Worm (Caenorhabditis elegans) whole organism, L1 larva: ENCODE data around the gene lgc-57.

ENCODE experiments used
- C16A3.4 ChIP-seq: fragments of 150-350 bp; optimal IDR thresholded peaks from 2 replicates; lab custom pipeline; 2014; ENCODE audit warnings: missing biosample characterization, missing genetic modification characterization
- Y116A8C.19 ChIP-seq: sonication (generic microtip); optimal IDR thresholded peaks from 2 replicates; lab custom pipeline; 2016; ENCODE audit warnings: missing compliant biosample characterization, missing genetic modification characterization, borderline replicate concordance
- ceh-63 ChIP-seq: fragments of 200-800 bp; sonication (Bioruptor generic); optimal IDR thresholded peaks from 2 replicates; lab custom pipeline; 2018; ENCODE audit warnings: mild to moderate bottlenecking, missing genetic modification characterization, missing compliant biosample characterization
- ceh-8 ChIP-seq: fragments of 200-800 bp; sonication (Bioruptor generic); optimal IDR thresholded peaks from 2 replicates; lab custom pipeline; 2018; ENCODE audit warnings: mild to moderate bottlenecking, missing genetic modification characterization, moderate library complexity, missing compliant biosample characterization
- ceh-82 ChIP-seq, 3 experiments: fragments of 150-350 bp in 1 of 3; sonication (generic microtip) in 2 of 3; optimal IDR thresholded peaks; 2 replicates each; lab custom pipeline; 2014 to 2017; ENCODE audit warnings: missing biosample characterization in 3 of 3, missing genetic modification characterization in 3 of 3
- ceh-90 ChIP-seq: sonication (generic microtip); optimal IDR thresholded peaks from 2 replicates; lab custom pipeline; 2016; ENCODE audit warnings: missing genetic modification characterization, missing compliant biosample characterization
- dpl-1 ChIP-seq, 3 experiments: fragments of 150-350 bp in 2 of 3; sonication (generic microtip) in 1 of 3; optimal IDR thresholded peaks; 2 replicates each; lab custom pipeline; 2014 to 2017; ENCODE audit warnings: missing biosample characterization in 3 of 3, missing genetic modification characterization in 3 of 3, missing genetic modification reagents in 3 of 3
- dsc-1 ChIP-seq: sonication (generic microtip); optimal IDR thresholded peaks from 2 replicates; lab custom pipeline; 2016; ENCODE audit warnings: mild to moderate bottlenecking, missing genetic modification characterization, missing compliant biosample characterization
- efl-1 ChIP-seq, 4 experiments: fragments of 150-350 bp; optimal IDR thresholded peaks in 3 of 4; peaks in 1 of 4; 1 replicate in 1 of 4; 2 replicates in 3 of 4; lab custom pipeline; 2014; ENCODE audit warnings: missing biosample characterization in 2 of 4, missing genetic modification characterization in 2 of 4, missing genetic modification reagents in 2 of 4
- elt-2 ChIP-seq: sonication (generic microtip); optimal IDR thresholded peaks from 2 replicates; lab custom pipeline; 2016; ENCODE audit warnings: missing genetic modification characterization, mild to moderate bottlenecking, inconsistent platforms, missing compliant biosample characterization, missing genetic modification reagents
- elt-3 ChIP-seq, 6 experiments: fragments of 150-350 bp in 1 of 6; sonication (generic microtip); optimal IDR thresholded peaks; 2 replicates each; lab custom pipeline; 2017 to 2018; ENCODE audit warnings: missing biosample characterization in 6 of 6, missing genetic modification characterization in 6 of 6, inconsistent platforms in 1 of 6
- ets-5 ChIP-seq: fragments of 200-800 bp; sonication (Bioruptor generic); IDR thresholded peaks from 2 replicates; pipeline ENCODE4 v1.3.6; 2022; ENCODE audit warnings: missing genetic modification characterization, missing compliant biosample characterization
- fkh-8 ChIP-seq: sonication (generic microtip); optimal IDR thresholded peaks from 2 replicates; lab custom pipeline; 2016; ENCODE audit warnings: mild to moderate bottlenecking, missing genetic modification characterization, missing compliant biosample characterization
- fos-1 ChIP-seq: fragments of 150-350 bp; optimal IDR thresholded peaks from 2 replicates; lab custom pipeline; 2014; ENCODE audit warnings: missing biosample characterization, missing genetic modification characterization
- grh-1 ChIP-seq: fragments of 200-800 bp; sonication (Bioruptor generic); IDR thresholded peaks from 2 replicates; pipeline ENCODE4 v1.3.6; 2022; ENCODE audit warnings: missing genetic modification reagents, missing genetic modification characterization, missing compliant biosample characterization
- hlh-17 ChIP-seq: fragments of 200-800 bp; sonication (Bioruptor generic); optimal IDR thresholded peaks from 2 replicates; lab custom pipeline; 2018; ENCODE audit warnings: missing genetic modification characterization, mild to moderate bottlenecking, missing compliant biosample characterization, moderate library complexity, borderline replicate concordance
- irx-1 ChIP-seq: sonication (generic microtip); optimal IDR thresholded peaks from 2 replicates; lab custom pipeline; 2016; ENCODE audit warnings: missing genetic modification characterization, missing compliant biosample characterization
- isw-1 ChIP-seq: fragments of 200-800 bp; sonication (Bioruptor generic); IDR thresholded peaks from 2 replicates; pipeline ENCODE4 v1.3.6; 2022; ENCODE audit warnings: missing genetic modification characterization, missing compliant biosample characterization
- lin-14 ChIP-seq: fragments of 200-800 bp; sonication (Bioruptor generic); optimal IDR thresholded peaks from 2 replicates; lab custom pipeline; 2018; ENCODE audit warnings: mild to moderate bottlenecking, missing genetic modification characterization, moderate library complexity, missing compliant biosample characterization
- lin-35 ChIP-seq, 2 experiments: fragments of 150-350 bp; optimal IDR thresholded peaks; 2 replicates each; lab custom pipeline; 2014; ENCODE audit warnings: missing biosample characterization in 2 of 2, missing genetic modification characterization in 2 of 2, missing genetic modification reagents in 2 of 2
- lin-39 ChIP-seq: fragments of 150-350 bp; optimal IDR thresholded peaks from 2 replicates; lab custom pipeline; 2014; ENCODE audit warnings: missing biosample characterization, missing genetic modification reagents, missing genetic modification characterization
- lsy-2 ChIP-seq, 2 experiments: fragments of 150-350 bp; optimal IDR thresholded peaks; 2 replicates each; lab custom pipeline; 2014; ENCODE audit warnings: missing biosample characterization in 2 of 2, missing genetic modification characterization in 2 of 2
- mef-2 ChIP-seq: fragments of 150-350 bp; optimal IDR thresholded peaks from 2 replicates; lab custom pipeline; 2014; ENCODE audit warnings: missing biosample characterization, missing genetic modification characterization
- nhr-19 ChIP-seq: fragments of 200-800 bp; sonication (Bioruptor generic); conservative IDR thresholded peaks from 2 replicates; pipeline ENCODE4 v1.3.6; 2022; ENCODE audit warnings: missing genetic modification characterization, missing compliant biosample characterization
- nhr-237 ChIP-seq: fragments of 150-350 bp; optimal IDR thresholded peaks from 2 replicates; lab custom pipeline; 2014; ENCODE audit warnings: missing biosample characterization, missing genetic modification characterization
- nhr-47 ChIP-seq: sonication (generic microtip); optimal IDR thresholded peaks from 2 replicates; lab custom pipeline; 2016; ENCODE audit warnings: mild to moderate bottlenecking, missing genetic modification characterization, moderate library complexity, missing compliant biosample characterization
- nhr-71 ChIP-seq: sonication (generic microtip); optimal IDR thresholded peaks from 2 replicates; lab custom pipeline; 2016; ENCODE audit warnings: mild to moderate bottlenecking, missing genetic modification characterization, moderate library complexity, missing compliant biosample characterization
- nhr-77 ChIP-seq: fragments of 150-350 bp; optimal IDR thresholded peaks from 2 replicates; lab custom pipeline; 2014; ENCODE audit warnings: missing biosample characterization, missing genetic modification characterization
- nhr-85 ChIP-seq: sonication (generic microtip); peaks from one replicate; lab custom pipeline; 2016; ENCODE audit warnings: missing genetic modification characterization, inconsistent platforms, missing compliant biosample characterization
- nhr-90 ChIP-seq: sonication (generic microtip); optimal IDR thresholded peaks from 2 replicates; lab custom pipeline; 2016; ENCODE audit warnings: mild to moderate bottlenecking, missing genetic modification characterization, missing compliant biosample characterization; ENCODE audit not compliant: poor library complexity
- pag-3 ChIP-seq: sonication (generic microtip); optimal IDR thresholded peaks from 2 replicates; lab custom pipeline; 2017; ENCODE audit warnings: missing genetic modification characterization, mild to moderate bottlenecking, missing compliant biosample characterization, antibody characterized with exemption, borderline replicate concordance; ENCODE audit not compliant: insufficient read depth
- pax-3 ChIP-seq: fragments of 200-800 bp; sonication (Bioruptor generic); optimal IDR thresholded peaks from 2 replicates; lab custom pipeline; 2018; ENCODE audit warnings: mild to moderate bottlenecking, missing genetic modification characterization, moderate library complexity, missing compliant biosample characterization
- rnt-1 ChIP-seq: sonication (generic microtip); optimal IDR thresholded peaks from 2 replicates; lab custom pipeline; 2016; ENCODE audit warnings: mild to moderate bottlenecking, missing genetic modification characterization, moderate library complexity, missing compliant biosample characterization
- skn-1 ChIP-seq: fragments of 150-350 bp; optimal IDR thresholded peaks from 2 replicates; lab custom pipeline; 2014; ENCODE audit warnings: missing biosample characterization, missing genetic modification characterization
- swsn-7 ChIP-seq: sonication (generic microtip); optimal IDR thresholded peaks from 2 replicates; lab custom pipeline; 2016; ENCODE audit warnings: missing genetic modification characterization, missing compliant biosample characterization
- tbx-2 ChIP-seq: sonication (generic microtip); optimal IDR thresholded peaks from 2 replicates; lab custom pipeline; 2016; ENCODE audit warnings: missing genetic modification characterization, missing compliant biosample characterization
- unc-130 ChIP-seq: fragments of 150-350 bp; optimal IDR thresholded peaks from 2 replicates; lab custom pipeline; 2017; ENCODE audit warnings: missing biosample characterization, missing genetic modification characterization, inconsistent platforms
- unc-30 ChIP-seq: sonication (generic microtip); optimal IDR thresholded peaks from 2 replicates; lab custom pipeline; 2017; ENCODE audit warnings: missing biosample characterization, missing genetic modification characterization
- unc-62 ChIP-seq: fragments of 150-350 bp; optimal IDR thresholded peaks from 2 replicates; lab custom pipeline; 2014; ENCODE audit warnings: missing biosample characterization, missing genetic modification reagents, missing genetic modification characterization
- unc-98 ChIP-seq: fragments of 200-800 bp; sonication (Bioruptor generic); IDR thresholded peaks from 2 replicates; pipeline ENCODE4 v1.3.6; 2022; ENCODE audit warnings: missing genetic modification characterization, missing compliant biosample characterization
- xbp-1 ChIP-seq: sonication (generic microtip); optimal IDR thresholded peaks from 2 replicates; lab custom pipeline; 2016; ENCODE audit warnings: missing genetic modification characterization, missing compliant biosample characterization
- zag-1 ChIP-seq: fragments of 150-350 bp; optimal IDR thresholded peaks from 2 replicates; lab custom pipeline; 2014; ENCODE audit warnings: missing biosample characterization, missing genetic modification characterization
- ztf-4 ChIP-seq: fragments of 150-350 bp; optimal IDR thresholded peaks from 2 replicates; lab custom pipeline; 2014; ENCODE audit warnings: missing biosample characterization, missing genetic modification characterization

Gene lgc-57

DNA sequence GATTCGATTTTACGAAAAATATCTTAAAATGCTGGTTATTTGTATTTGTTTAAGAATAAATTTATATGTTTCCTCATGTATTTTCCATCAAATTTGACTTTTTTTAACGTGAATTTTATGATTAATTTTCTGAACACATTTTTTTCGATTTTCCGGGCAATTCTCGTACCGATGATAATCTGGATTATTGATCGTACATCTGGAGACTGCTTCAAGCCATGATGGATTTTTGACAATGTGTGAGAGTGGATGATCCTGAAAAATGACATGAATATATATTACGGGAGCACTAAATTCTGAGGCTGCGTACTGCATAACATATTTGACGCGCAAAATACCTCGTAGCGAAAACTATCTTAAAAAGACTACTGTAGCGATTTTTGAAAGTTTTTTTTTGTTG lies 40.4 kb upstream of the lgc-57 start:
- no peak for TF ChIP-seq swsn-7
- TF ChIP-seq dpl-1 (GFP tag; optimal IDR thresholded peaks at IDR 0.05; lab: Kevin White, UChicago) = no peak
- no peak for TF ChIP-seq hlh-17 (GFP tag; lab: Kevin White, UChicago)

DNA sequence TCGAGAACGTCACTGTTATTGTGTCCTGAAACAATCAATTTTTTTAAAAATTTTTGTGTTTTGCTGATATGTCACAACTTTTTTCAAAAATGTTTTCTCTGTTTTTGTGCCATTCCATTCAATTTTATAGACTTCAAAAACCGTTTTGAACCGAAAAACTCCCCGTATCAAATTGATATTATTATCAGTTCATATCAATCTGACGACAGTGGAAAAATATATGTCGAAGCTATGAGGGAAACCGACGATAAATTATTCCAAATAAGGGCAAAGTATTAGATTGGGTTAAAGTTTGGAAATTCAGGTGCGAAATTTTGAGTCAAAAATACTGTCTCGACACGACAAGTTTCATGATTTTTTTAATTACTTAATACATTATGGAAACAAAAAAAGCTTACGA lies 38.4 kb upstream of the lgc-57 start:
- peak; percentile 29 for TF ChIP-seq elt-2 (tag; lab: Kevin White, UChicago)
- TF ChIP-seq pax-3 (tag; lab: Kevin White, UChicago) = no peak

DNA sequence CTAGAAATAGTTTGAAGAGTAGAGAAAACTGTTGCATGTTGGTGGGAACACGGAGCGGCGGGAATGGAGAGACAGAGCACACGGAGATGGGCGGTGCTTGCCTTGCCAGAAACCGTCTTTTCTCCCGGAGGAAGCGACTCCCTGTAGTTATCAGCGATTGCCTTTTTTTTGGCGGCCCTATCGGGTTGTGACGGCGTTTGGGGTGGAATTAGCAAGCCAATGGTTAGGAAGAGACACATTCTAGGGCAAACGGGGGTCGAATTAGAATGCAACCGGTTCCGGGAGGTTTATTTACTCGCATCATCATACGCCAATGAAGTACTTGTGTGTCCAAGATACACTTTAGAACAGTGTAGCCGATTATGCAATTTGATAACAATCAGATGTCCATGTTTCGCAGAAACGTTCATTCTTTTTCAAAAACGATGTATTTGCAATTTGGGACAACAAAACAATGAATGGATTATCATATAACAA lies 37.1 kb upstream of the lgc-57 start, which contains the start of gene lact-3:
Gene lact-3, minus strand, starts transcription at position 51 of the 477 bp plus-strand sequence.
- TF ChIP-seq irx-1 (no peak), unc-98 (GFP tag; lab: Robert Waterston, UW) (no peak), nhr-47 (no peak), nhr-85 (tag; lab: Kevin White, UChicago) (no peak), rnt-1 (tag; lab: Kevin White, UChicago) (no peak), xbp-1 (tag; lab: Kevin White, UChicago) (no peak), nhr-19 (0 out of 2 replicates have a peak, but pooled peaks have one; percentile 7), efl-1 (optimal IDR thresholded peaks at IDR 0.05; lab: Kevin White, UChicago) (peak in 1 of 2 experiments; percentile 12), efl-1 (GFP tag; optimal IDR thresholded peaks at IDR 0.05 in 1 of 2; lab: Kevin White, UChicago) (no peak), lin-35 (GFP tag; optimal IDR thresholded peaks at IDR 0.05; lab: Kevin White, UChicago) (peak in 1 of 2 experiments; percentile 6), nhr-71 (tag; lab: Kevin White, UChicago) (peak; percentile 1), grh-1 (GFP tag; lab: Robert Waterston, UW) (peak; percentile 36; the same call in 1 of the 2 replicates), isw-1 (GFP tag; lab: Robert Waterston, UW) (no peak), lin-14 (peak; percentile 15), ceh-63 (GFP tag; lab: Kevin White, UChicago) (no peak), lsy-2 (tag; optimal IDR thresholded peaks at IDR 0.05; lab: Kevin White, UChicago) (peak in 1 of 2 experiments; percentile 22), ceh-90 (tag; lab: Kevin White, UChicago) (no peak)
- TF ChIP-seq, all 84 proteins: peak for 7

DNA sequence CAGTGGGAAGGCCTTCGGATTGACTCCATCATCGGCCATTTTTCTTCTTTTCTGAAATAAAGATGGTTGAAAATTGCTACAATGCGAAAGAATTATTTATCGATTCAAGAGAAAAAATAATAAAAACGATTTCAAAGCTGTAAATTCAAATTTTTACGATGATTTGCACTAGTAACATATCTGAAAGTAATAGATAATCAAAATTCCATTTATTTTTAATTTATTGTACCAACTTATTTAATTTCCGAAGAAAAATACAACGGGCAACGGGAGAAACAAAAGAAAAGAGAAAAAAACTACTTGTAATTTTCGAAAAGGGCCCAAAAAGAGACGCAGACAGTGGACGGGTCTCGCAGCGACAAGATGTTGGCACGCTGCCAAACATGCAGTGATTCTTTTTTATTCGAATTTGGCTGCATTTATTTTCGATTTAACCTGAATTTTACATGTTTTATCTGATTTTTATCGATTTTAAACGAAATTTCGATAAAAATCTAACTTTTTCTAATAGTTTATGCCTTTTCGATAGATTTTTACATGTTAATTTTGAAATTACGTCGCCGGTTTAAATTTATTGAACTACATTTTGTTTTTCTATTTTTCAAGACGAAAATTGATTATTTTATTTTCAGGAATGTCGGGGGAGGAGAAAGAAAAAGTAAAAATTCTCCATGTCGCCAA lies 36.1 kb upstream of the lgc-57 start, which contains the start of the genes snu-13 and rsp-7:
Gene snu-13, minus strand, starts transcription at position 51 of the 681 bp plus-strand sequence.
Gene rsp-7, plus strand, starts transcription at position 631 of the 681 bp plus-strand sequence.
- TF ChIP-seq ceh-82 (tag; optimal IDR thresholded peaks at IDR 0.05; lab: Kevin White, UChicago) (peak; percentile 46 to 76 (median 57)), dsc-1 (tag; lab: Kevin White, UChicago) (peak; percentile 49), unc-98 (GFP tag; lab: Robert Waterston, UW) (no peak), unc-30 (tag; lab: Kevin White, UChicago) (no peak), ceh-8 (GFP tag; lab: Kevin White, UChicago) (no peak), Y116A8C.19 (no peak), fos-1 (tag; lab: Kevin White, UChicago) (no peak), ceh-90 (tag; lab: Kevin White, UChicago) (no peak), zag-1 (tag; lab: Kevin White, UChicago) (no peak), swsn-7 (peak; percentile 68), nhr-237 (tag; lab: Kevin White, UChicago) (peak; percentile 7), nhr-85 (tag; lab: Kevin White, UChicago) (peak; percentile 82), ets-5 (no peak), fkh-8 (tag; lab: Kevin White, UChicago) (peak; percentile 37), irx-1 (peak; percentile 5), elt-3 (tag; optimal IDR thresholded peaks at IDR 0.05; lab: Kevin White, UChicago) (peak in 2 of 6 experiments; percentile 58 to 91), pag-3 (peak; percentile 84), unc-130 (tag; lab: Kevin White, UChicago) (peak; percentile 76), mef-2 (tag; lab: Kevin White, UChicago) (no peak), efl-1 (optimal IDR thresholded peaks at IDR 0.05; lab: Kevin White, UChicago) (peak; percentile 82 to 83), efl-1 (GFP tag; optimal IDR thresholded peaks at IDR 0.05 in 1 of 2; lab: Kevin White, UChicago) (peak; percentile 74 to 96), ztf-4 (no peak), nhr-47 (peak; percentile 68), tbx-2 (peak; percentile 65), lin-39 (tag; lab: Kevin White, UChicago) (no peak), unc-62 (GFP tag; lab: Kevin White, UChicago) (no peak), dpl-1 (GFP tag; optimal IDR thresholded peaks at IDR 0.05; lab: Kevin White, UChicago) (peak; percentile 70 to 76 (median 76)), nhr-77 (tag; lab: Kevin White, UChicago) (peak; percentile 46), C16A3.4 (tag; lab: Kevin White, UChicago) (peak; percentile 60), skn-1 (tag; lab: Kevin White, UChicago) (peak; percentile 78), nhr-90 (tag; lab: Kevin White, UChicago) (peak; percentile 57)
